Fruit fly (Drosophila melanogaster) whole organism, prepupa: ENCODE results near the gene CG34175.

Source experiments
- Blimp-1 ChIP-seq: fragments of 200-800 bp; sonication (Bioruptor generic); optimal IDR thresholded peaks from 3 replicates; lab custom pipeline; 2017; ENCODE audit warnings: missing biosample characterization, missing genetic modification characterization, mild to moderate bottlenecking, moderate library complexity, missing genetic modification reagents
- CG10631 ChIP-seq: fragments of 200-800 bp; sonication (Bioruptor generic); optimal IDR thresholded peaks from 2 replicates; lab custom pipeline; 2016; ENCODE audit warnings: missing biosample characterization, missing genetic modification characterization
- CG10669 ChIP-seq: fragments of 200-800 bp; sonication (Bioruptor generic); optimal IDR thresholded peaks from 3 replicates; lab custom pipeline; 2018; ENCODE audit warnings: missing biosample characterization, mild to moderate bottlenecking, missing genetic modification characterization, moderate library complexity
- CG11294 ChIP-seq: fragments of 200-800 bp; sonication (Bioruptor generic); IDR thresholded peaks from 2 replicates; pipeline ENCODE4 v1.3.6; 2022; ENCODE audit warnings: missing biosample characterization, missing genetic modification characterization
- CG11762 ChIP-seq: fragments of 200-800 bp; sonication (Bioruptor generic); optimal IDR thresholded peaks from 3 replicates; lab custom pipeline; 2016; ENCODE audit warnings: missing biosample characterization, missing genetic modification characterization; ENCODE audit not compliant: insufficient read depth
- CG15336 ChIP-seq: fragments of 200-800 bp; sonication (Bioruptor generic); IDR thresholded peaks from 2 replicates; pipeline ENCODE4 v1.3.6; 2022; ENCODE audit warnings: missing biosample characterization, missing genetic modification characterization
- CG1621 ChIP-seq: fragments of 200-800 bp; sonication (Bioruptor generic); optimal IDR thresholded peaks from 3 replicates; lab custom pipeline; 2018; ENCODE audit warnings: missing biosample characterization, mild to moderate bottlenecking, missing genetic modification characterization
- CG16779 ChIP-seq: fragments of 200-800 bp; sonication (Bioruptor generic); optimal IDR thresholded peaks from 3 replicates; lab custom pipeline; 2017; ENCODE audit warnings: missing biosample characterization, mild to moderate bottlenecking, missing genetic modification characterization
- CG3032 ChIP-seq: fragments of 200-800 bp; optimal IDR thresholded peaks from 2 replicates; lab custom pipeline; 2019; ENCODE audit warnings: missing biosample characterization, mild to moderate bottlenecking, missing genetic modification characterization, moderate library complexity
- CG31627 ChIP-seq: fragments of 200-800 bp; sonication (Bioruptor generic); optimal IDR thresholded peaks from 3 replicates; lab custom pipeline; 2016; ENCODE audit warnings: missing biosample characterization, missing genetic modification characterization
- CG32006 ChIP-seq: fragments of 200-800 bp; sonication (Bioruptor generic); optimal IDR thresholded peaks from 3 replicates; lab custom pipeline; 2017; ENCODE audit warnings: missing biosample characterization, mild to moderate bottlenecking, missing genetic modification characterization
- CG34406 ChIP-seq: fragments of 200-800 bp; sonication (Bioruptor generic); optimal IDR thresholded peaks from 3 replicates; lab custom pipeline; 2016; ENCODE audit warnings: missing biosample characterization, missing genetic modification characterization
- CG3919 ChIP-seq: fragments of 200-800 bp; sonication (Bioruptor generic); optimal IDR thresholded peaks from 3 replicates; lab custom pipeline; 2016; ENCODE audit warnings: missing biosample characterization, missing genetic modification characterization
- CG4318 ChIP-seq: fragments of 200-800 bp; sonication (Bioruptor generic); optimal IDR thresholded peaks from 3 replicates; lab custom pipeline; 2017; ENCODE audit warnings: missing biosample characterization, mild to moderate bottlenecking, missing genetic modification characterization
- CG6163 ChIP-seq: fragments of 200-800 bp; sonication (Bioruptor generic); IDR thresholded peaks from 3 replicates; pipeline ENCODE4 v1.3.6; 2022; ENCODE audit warnings: missing biosample characterization, missing genetic modification characterization
- CG6276 ChIP-seq: fragments of 200-800 bp; sonication (Bioruptor generic); optimal IDR thresholded peaks from 2 replicates; lab custom pipeline; 2017; ENCODE audit warnings: missing biosample characterization, mild to moderate bottlenecking, missing genetic modification characterization
- CG6792 ChIP-seq: fragments of 200-800 bp; sonication (Bioruptor generic); optimal IDR thresholded peaks from 3 replicates; lab custom pipeline; 2016; ENCODE audit warnings: missing biosample characterization, missing genetic modification characterization
- CG6808 ChIP-seq: fragments of 200-800 bp; sonication (Bioruptor generic); optimal IDR thresholded peaks from 3 replicates; lab custom pipeline; 2017; ENCODE audit warnings: missing biosample characterization, missing genetic modification characterization, mild to moderate bottlenecking, moderate library complexity, missing genetic modification reagents
- CG6854 ChIP-seq: fragments of 200-800 bp; sonication (Bioruptor generic); optimal IDR thresholded peaks from 2 replicates; lab custom pipeline; 2017; ENCODE audit warnings: missing biosample characterization, mild to moderate bottlenecking, missing genetic modification characterization
- CG8319 ChIP-seq: fragments of 200-800 bp; sonication (Bioruptor generic); optimal IDR thresholded peaks from 3 replicates; lab custom pipeline; 2016; ENCODE audit warnings: missing biosample characterization, missing genetic modification characterization
- CG8632 ChIP-seq: fragments of 200-800 bp; sonication (Bioruptor generic); optimal IDR thresholded peaks from 3 replicates; lab custom pipeline; 2016; ENCODE audit warnings: missing biosample characterization, missing genetic modification characterization
- CG9139 ChIP-seq: fragments of 200-800 bp; sonication (Bioruptor generic); optimal IDR thresholded peaks from 3 replicates; lab custom pipeline; 2017; ENCODE audit warnings: missing biosample characterization, mild to moderate bottlenecking, missing genetic modification characterization
- Eip75B ChIP-seq: fragments of 200-800 bp; sonication (Bioruptor generic); optimal IDR thresholded peaks from 3 replicates; lab custom pipeline; 2016; ENCODE audit warnings: missing biosample characterization, missing genetic modification characterization
- Eip78C ChIP-seq: fragments of 200-800 bp; sonication (Bioruptor generic); peaks from one replicate; lab custom pipeline; 2016; ENCODE audit warnings: missing biosample characterization, missing genetic modification characterization
- Ets21C ChIP-seq: fragments of 200-800 bp; sonication (Bioruptor generic); optimal IDR thresholded peaks from 3 replicates; lab custom pipeline; 2016; ENCODE audit warnings: missing biosample characterization, missing genetic modification characterization
- Ets96B ChIP-seq: fragments of 200-800 bp; optimal IDR thresholded peaks from 2 replicates; lab custom pipeline; 2019; ENCODE audit warnings: missing biosample characterization, mild to moderate bottlenecking, missing genetic modification characterization, moderate library complexity
- Gug ChIP-seq: fragments of 200-800 bp; sonication (Bioruptor generic); IDR thresholded peaks from 2 replicates; pipeline ENCODE4 v1.3.6; 2022; ENCODE audit warnings: missing biosample characterization, missing genetic modification characterization
- Hr38 ChIP-seq: sonication (Bioruptor generic); optimal IDR thresholded peaks from 2 replicates; lab custom pipeline; 2016; ENCODE audit warnings: missing biosample characterization, missing genetic modification characterization
- Hr39 ChIP-seq: fragments of 200-800 bp; sonication (Bioruptor generic); optimal IDR thresholded peaks from 2 replicates; lab custom pipeline; 2016; ENCODE audit warnings: missing biosample characterization, missing genetic modification characterization
- Hr4 ChIP-seq: fragments of 200-800 bp; sonication (Bioruptor generic); optimal IDR thresholded peaks from 3 replicates; lab custom pipeline; 2016; ENCODE audit warnings: missing biosample characterization, missing genetic modification characterization
- Met ChIP-seq: fragments of 200-800 bp; sonication (Bioruptor generic); optimal IDR thresholded peaks from 3 replicates; lab custom pipeline; 2016; ENCODE audit warnings: missing biosample characterization, missing genetic modification characterization
- OdsH ChIP-seq: fragments of 200-800 bp; sonication (Bioruptor generic); optimal IDR thresholded peaks from 3 replicates; lab custom pipeline; 2016; ENCODE audit warnings: missing biosample characterization, missing genetic modification characterization
- Smox ChIP-seq: fragments of 200-800 bp; sonication (Bioruptor generic); optimal IDR thresholded peaks from 3 replicates; lab custom pipeline; 2016; ENCODE audit warnings: missing biosample characterization, missing genetic modification characterization
- Sox102F ChIP-seq: fragments of 200-800 bp; sonication (Bioruptor generic); optimal IDR thresholded peaks from 2 replicates; lab custom pipeline; 2016; ENCODE audit warnings: missing biosample characterization, mild to moderate bottlenecking, missing genetic modification characterization
- Sox14 ChIP-seq: fragments of 200-800 bp; sonication (Bioruptor generic); optimal IDR thresholded peaks from 3 replicates; lab custom pipeline; 2016; ENCODE audit warnings: missing biosample characterization, missing genetic modification characterization
- Sox15 ChIP-seq: fragments of 200-800 bp; sonication (Bioruptor generic); optimal IDR thresholded peaks from 3 replicates; lab custom pipeline; 2016; ENCODE audit warnings: missing biosample characterization, missing genetic modification characterization
- achi ChIP-seq: fragments of 200-800 bp; sonication (Bioruptor generic); optimal IDR thresholded peaks from 3 replicates; lab custom pipeline; 2016; ENCODE audit warnings: missing biosample characterization, missing genetic modification characterization
- dac ChIP-seq: fragments of 200-800 bp; sonication (Bioruptor generic); optimal IDR thresholded peaks from 2 replicates; lab custom pipeline; 2017; ENCODE audit warnings: missing biosample characterization, mild to moderate bottlenecking, missing genetic modification characterization
- dsx ChIP-seq: fragments of 200-800 bp; optimal IDR thresholded peaks from 3 replicates; lab custom pipeline; 2019; ENCODE audit warnings: missing biosample characterization, mild to moderate bottlenecking, missing genetic modification characterization, moderate library complexity; ENCODE audit not compliant: poor library complexity, severe bottlenecking
- esn ChIP-seq: fragments of 200-800 bp; sonication (Bioruptor generic); optimal IDR thresholded peaks from 2 replicates; lab custom pipeline; 2016; ENCODE audit warnings: missing biosample characterization, mild to moderate bottlenecking, missing genetic modification characterization, moderate library complexity
- fd59A ChIP-seq: fragments of 200-800 bp; sonication (Bioruptor generic); optimal IDR thresholded peaks from 2 replicates; lab custom pipeline; 2017; ENCODE audit warnings: missing biosample characterization, mild to moderate bottlenecking, missing genetic modification characterization, missing genetic modification reagents
- fd85E ChIP-seq: fragments of 200-800 bp; sonication (Bioruptor generic); optimal IDR thresholded peaks from 3 replicates; lab custom pipeline; 2016; ENCODE audit warnings: missing biosample characterization, missing genetic modification characterization
- fkh ChIP-seq: fragments of 200-800 bp; sonication (Bioruptor generic); optimal IDR thresholded peaks from 3 replicates; lab custom pipeline; 2017; ENCODE audit warnings: missing biosample characterization, mild to moderate bottlenecking, missing genetic modification characterization, moderate library complexity
- net ChIP-seq: fragments of 200-800 bp; sonication (Bioruptor generic); optimal IDR thresholded peaks from 3 replicates; lab custom pipeline; 2016; ENCODE audit warnings: missing biosample characterization, missing genetic modification characterization
- pdm3 ChIP-seq: fragments of 200-800 bp; sonication (Bioruptor generic); optimal IDR thresholded peaks from 3 replicates; lab custom pipeline; 2016; ENCODE audit warnings: missing biosample characterization, missing genetic modification characterization
- salr ChIP-seq, 2 experiments: fragments of 200-800 bp; sonication (Bioruptor generic); optimal IDR thresholded peaks; 3 replicates each; lab custom pipeline; 2016 to 2018; ENCODE audit warnings: missing biosample characterization in 2 of 2, missing genetic modification characterization in 2 of 2, mild to moderate bottlenecking in 1 of 2
- spab ChIP-seq: fragments of 200-800 bp; sonication (Bioruptor generic); optimal IDR thresholded peaks from 2 replicates; lab custom pipeline; 2017; ENCODE audit warnings: missing biosample characterization, mild to moderate bottlenecking, missing genetic modification characterization, missing genetic modification reagents
- svp ChIP-seq: fragments of 200-800 bp; sonication (Bioruptor generic); peaks from one replicate; lab custom pipeline; 2016; ENCODE audit warnings: missing biosample characterization, missing genetic modification characterization

The CG34175 gene

DNA sequence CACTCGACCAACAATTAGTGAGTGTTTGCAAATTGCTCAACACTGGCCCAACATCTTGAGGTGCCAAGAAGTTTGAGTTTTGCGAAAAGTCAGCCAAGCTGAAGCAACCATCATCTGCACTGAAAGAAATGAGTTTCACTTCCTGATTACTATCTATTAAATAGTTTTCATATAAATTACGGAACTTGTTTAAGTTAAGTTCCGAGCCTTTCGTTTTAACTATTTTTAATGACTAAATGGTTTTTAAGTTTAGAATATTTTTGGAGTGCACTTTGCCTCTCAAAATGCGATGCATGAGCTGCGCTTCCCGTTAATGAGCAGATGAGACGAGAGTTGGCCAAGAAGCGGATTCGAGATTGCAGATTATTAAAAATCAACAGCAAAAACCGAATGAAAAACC is 43.9 kb downstream of the CG34175 start (continued):
- TF ChIP-seq Hr38 (GFP tag; lab: Kevin White, UChicago) (no peak), CG15336 (GFP tag; lab: Robert Waterston, UW) (peak; percentile 58), CG31627 (GFP tag; lab: Kevin White, UChicago) (no peak), CG10669 (GFP tag; lab: Kevin White, UChicago) (peak; percentile 1), dac (no peak), CG6163 (GFP tag; lab: Robert Waterston, UW) (peak; percentile 58; the same call in 2 of the 3 replicates), fkh (GFP tag; lab: Kevin White, UChicago) (no peak), Sox102F (GFP tag; lab: Kevin White, UChicago) (no peak), Eip78C (GFP tag; lab: Kevin White, UChicago) (peak; percentile 77), CG3919 (GFP tag; lab: Kevin White, UChicago) (peak; percentile 45), Ets21C (no peak), CG16779 (tag; lab: Kevin White, UChicago) (no peak), CG8632 (GFP tag; lab: Kevin White, UChicago) (no peak), CG6808 (GFP tag; lab: Kevin White, UChicago) (no peak), OdsH (peak; percentile 43), esn (GFP tag; lab: Kevin White, UChicago) (peak; percentile 1), CG10631 (GFP tag; lab: Kevin White, UChicago) (peak; percentile 26), Sox15 (no peak), CG6854 (no peak), net (GFP tag; lab: Kevin White, UChicago) (no peak), CG4318 (GFP tag; lab: Kevin White, UChicago) (peak; percentile 31), Met (GFP tag; lab: Kevin White, UChicago) (peak; percentile 2), CG6276 (GFP tag; lab: Kevin White, UChicago) (peak; percentile 50), CG34406 (GFP tag; lab: Kevin White, UChicago) (no peak)

DNA sequence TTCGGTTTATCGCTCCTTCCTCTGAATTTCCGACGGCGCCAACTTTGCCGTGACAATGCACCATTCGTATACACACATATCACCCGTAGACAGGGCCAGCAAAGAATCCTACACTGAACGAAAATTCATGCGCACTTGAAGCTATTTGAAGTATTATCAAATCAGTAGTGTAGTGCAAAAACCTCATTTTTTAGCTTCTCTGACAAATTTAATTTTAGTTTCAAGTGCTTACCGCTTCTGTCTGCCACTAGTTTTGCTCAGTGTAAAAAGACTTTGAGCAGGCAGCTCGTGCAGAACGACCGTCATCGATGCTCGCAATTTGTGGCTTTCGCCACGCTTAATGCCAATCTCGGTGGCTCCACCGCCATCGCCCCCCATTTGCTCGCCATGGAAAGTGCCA is 47.0 kb downstream of the CG34175 start:
- no peak for TF ChIP-seq Eip75B (GFP tag; lab: Kevin White, UChicago)
- no peak for TF ChIP-seq CG10669 (GFP tag; lab: Kevin White, UChicago)
- peak; percentile 77 for TF ChIP-seq Hr39
- peak; percentile 71 for TF ChIP-seq Ets96B (tag; lab: Kevin White, UChicago)
- no peak for TF ChIP-seq Hr4 (GFP tag; lab: Kevin White, UChicago)
- TF ChIP-seq Met (GFP tag; lab: Kevin White, UChicago) = peak; percentile 65
- no peak for TF ChIP-seq Smox (GFP tag; lab: Kevin White, UChicago)
- no peak for TF ChIP-seq Blimp-1
- peak; percentile 84 for TF ChIP-seq CG3919 (GFP tag; lab: Kevin White, UChicago)
- no peak for TF ChIP-seq CG6808 (GFP tag; lab: Kevin White, UChicago)
- TF ChIP-seq spab = no peak
- peak; percentile 74 for TF ChIP-seq CG1621 (tag; lab: Kevin White, UChicago)
- TF ChIP-seq fkh (GFP tag; lab: Kevin White, UChicago) = no peak
- TF ChIP-seq Sox15 = peak; percentile 46
- peak; percentile 68 for TF ChIP-seq CG11762
- no peak for TF ChIP-seq CG8319 (GFP tag; lab: Kevin White, UChicago)
- no peak for TF ChIP-seq CG8632 (GFP tag; lab: Kevin White, UChicago)
- TF ChIP-seq Eip78C (GFP tag; lab: Kevin White, UChicago) = peak; percentile 90
- peak; percentile 44 for TF ChIP-seq CG16779 (tag; lab: Kevin White, UChicago)
- TF ChIP-seq esn (GFP tag; lab: Kevin White, UChicago) = peak; percentile 66
- TF ChIP-seq dsx (GFP tag; lab: Kevin White, UChicago) = no peak
- peak; percentile 73 for TF ChIP-seq Gug (GFP tag; lab: Robert Waterston, UW)
- TF ChIP-seq pdm3 (GFP tag; lab: Kevin White, UChicago) = no peak
- TF ChIP-seq achi = peak; percentile 76
- TF ChIP-seq Ets21C = no peak
- no peak for TF ChIP-seq CG10631 (GFP tag; lab: Kevin White, UChicago)
- TF ChIP-seq CG32006 (GFP tag; lab: Kevin White, UChicago) = no peak
- peak; percentile 64 for TF ChIP-seq CG3032
- peak; percentile 59 for TF ChIP-seq CG11294 (GFP tag; lab: Robert Waterston, UW)
- no peak for TF ChIP-seq svp (GFP tag; lab: Kevin White, UChicago)
- TF ChIP-seq CG9139 (GFP tag; lab: Kevin White, UChicago) = no peak
- peak; percentile 58 for TF ChIP-seq fd59A
- no peak for TF ChIP-seq fd85E (GFP tag; lab: Kevin White, UChicago)
- TF ChIP-seq salr (GFP tag; optimal IDR thresholded peaks at IDR 0.05; lab: Kevin White, UChicago) = peak in 1 of 2 experiments; percentile 69
- TF ChIP-seq CG6792 = peak; percentile 55
- TF ChIP-seq OdsH = peak; percentile 81
- TF ChIP-seq Sox14 (GFP tag; lab: Kevin White, UChicago) = peak; percentile 77
- peak; percentile 87 for TF ChIP-seq CG15336 (GFP tag; lab: Robert Waterston, UW)
